Worm (Caenorhabditis elegans) whole organism, late embryonic: ENCODE measurements around the gene Y69E1A.1.

Experiments
- ama-1 ChIP-seq: fragments of 150-350 bp; optimal IDR thresholded peaks from 2 replicates; lab custom pipeline; 2014
- ceh-14 ChIP-seq: sonication (generic microtip); optimal IDR thresholded peaks from 2 replicates; lab custom pipeline; 2016; ENCODE audit warnings: missing genotype, missing genetic modification characterization, missing compliant biosample characterization
- ceh-2 ChIP-seq: sonication (generic microtip); optimal IDR thresholded peaks from 2 replicates; lab custom pipeline; 2016; ENCODE audit warnings: missing genotype, missing genetic modification characterization, missing compliant biosample characterization
- ceh-48 ChIP-seq: sonication (generic microtip); optimal IDR thresholded peaks from 2 replicates; lab custom pipeline; 2016; ENCODE audit warnings: missing genetic modification characterization, inconsistent platforms, missing compliant biosample characterization
- fkh-10 ChIP-seq: fragments of 150-350 bp; optimal IDR thresholded peaks from 2 replicates; lab custom pipeline; 2014; ENCODE audit warnings: missing biosample characterization, missing genetic modification reagents, missing genetic modification characterization
- hlh-15 ChIP-seq: sonication (generic microtip); optimal IDR thresholded peaks from 2 replicates; lab custom pipeline; 2016; ENCODE audit warnings: missing genetic modification characterization, missing compliant biosample characterization
- lin-11 ChIP-seq: fragments of 200-800 bp; sonication (Bioruptor generic); optimal IDR thresholded peaks from 2 replicates; lab custom pipeline; 2018; ENCODE audit warnings: mild to moderate bottlenecking, missing genetic modification characterization, missing compliant biosample characterization
- tbx-2 ChIP-seq: sonication (generic microtip); optimal IDR thresholded peaks from 2 replicates; lab custom pipeline; 2016; ENCODE audit warnings: missing genetic modification characterization, missing compliant biosample characterization

DNA sequence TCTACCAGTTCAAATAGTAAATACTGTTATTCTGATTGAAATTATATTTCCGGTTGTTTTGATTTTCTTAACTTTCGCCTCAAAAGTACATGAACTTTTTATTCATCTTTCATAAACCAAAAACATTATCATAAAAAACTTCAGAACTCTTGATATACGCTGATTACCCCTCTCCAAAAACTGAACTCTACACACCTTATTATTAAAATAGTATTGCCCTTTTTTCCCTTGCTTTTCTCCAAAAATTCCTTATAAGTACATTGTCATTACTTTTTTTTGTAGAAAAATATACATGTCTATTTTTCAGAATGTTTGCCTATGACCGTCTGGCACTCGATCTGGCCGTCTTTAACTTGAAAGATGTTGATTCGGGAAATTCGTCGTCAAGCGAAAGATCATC, 33.1 kb upstream of the Y69E1A.1 start, which contains the start of gene Y43E12A.2:
- no peak for TF ChIP-seq ceh-2 (tag; lab: Kevin White, UChicago)
- TF ChIP-seq fkh-10 = no peak
- no peak for TF ChIP-seq ceh-14 (tag; lab: Kevin White, UChicago)
- TF ChIP-seq ama-1 = no peak
- TF ChIP-seq hlh-15 (tag; lab: Kevin White, UChicago) = no peak
- no peak for TF ChIP-seq tbx-2 (tag; lab: Kevin White, UChicago)
- TF ChIP-seq ceh-48 (tag; lab: Kevin White, UChicago) = no peak
- TF ChIP-seq lin-11 (tag; lab: Kevin White, UChicago) = no peak
